Worm (Caenorhabditis elegans) whole organism, dauer: ENCODE data around the gene iglr-2.

Experiments used
- unc-62 ChIP-seq: sonication (generic microtip); optimal IDR thresholded peaks from 2 replicates; lab custom pipeline; 2017; ENCODE audit warnings: missing biosample characterization, missing genetic modification reagents, missing genetic modification characterization

iglr-2 gene

ce11 chrIII:8279567-8279966, 51.5 kb downstream of the iglr-2 start:
- TF ChIP-seq unc-62, result no peak

ce11 chrIII:8278801-8279200, 52.3 kb downstream of the iglr-2 start, which contains the start of gene mig-10:
TSS of gene mig-10 (plus strand) at chrIII:8279101.
- no peak for TF ChIP-seq unc-62
